Worm (Caenorhabditis elegans) whole organism, mixed stage, embryonic: ENCODE data around the gene R11D1.13.

ENCODE experiments used
- M03D4.4 ChIP-seq: sonication (generic microtip); optimal IDR thresholded peaks from 2 replicates; lab custom pipeline; 2017; ENCODE audit warnings: mild to moderate bottlenecking, missing genetic modification characterization, missing compliant biosample characterization
- ces-1 ChIP-seq: fragments of 150-350 bp; optimal IDR thresholded peaks from 2 replicates; lab custom pipeline; 2014; ENCODE audit warnings: missing biosample characterization, missing genetic modification reagents, missing genetic modification characterization
- hlh-1 ChIP-seq: fragments of 150-350 bp; optimal IDR thresholded peaks from 2 replicates; lab custom pipeline; 2014; ENCODE audit warnings: missing biosample characterization, missing genetic modification reagents, missing genetic modification characterization
- lsy-2 ChIP-seq: fragments of 150-350 bp; optimal IDR thresholded peaks from 2 replicates; lab custom pipeline; 2014; ENCODE audit warnings: missing biosample characterization, missing genetic modification characterization
- nhr-12 ChIP-seq: fragments of 150-350 bp; optimal IDR thresholded peaks from 2 replicates; lab custom pipeline; 2014; ENCODE audit warnings: missing biosample characterization, missing genetic modification characterization
- nhr-237 ChIP-seq: fragments of 150-350 bp; optimal IDR thresholded peaks from 2 replicates; lab custom pipeline; 2014; ENCODE audit warnings: missing biosample characterization, missing genetic modification characterization
- nhr-28 ChIP-seq: fragments of 150-350 bp; optimal IDR thresholded peaks from 2 replicates; lab custom pipeline; 2014; ENCODE audit warnings: missing biosample characterization, missing genetic modification characterization
- nhr-76 ChIP-seq: sonication (generic microtip); optimal IDR thresholded peaks from 2 replicates; lab custom pipeline; 2017; ENCODE audit warnings: missing biosample characterization, missing genetic modification characterization
- sptf-1 ChIP-seq: sonication (generic microtip); optimal IDR thresholded peaks from 2 replicates; lab custom pipeline; 2017; ENCODE audit warnings: mild to moderate bottlenecking, missing genetic modification characterization, moderate library complexity, missing compliant biosample characterization
- tbx-8 ChIP-seq: fragments of 200-800 bp; sonication (Bioruptor generic); optimal IDR thresholded peaks from 2 replicates; lab custom pipeline; 2018; ENCODE audit warnings: mild to moderate bottlenecking, missing genetic modification characterization, moderate library complexity, missing compliant biosample characterization
- unc-39 ChIP-seq: fragments of 150-350 bp; optimal IDR thresholded peaks from 2 replicates; lab custom pipeline; 2014; ENCODE audit warnings: missing biosample characterization, missing genetic modification characterization
- ztf-11 ChIP-seq: fragments of 150-350 bp; optimal IDR thresholded peaks from 2 replicates; lab custom pipeline; 2014; ENCODE audit warnings: missing biosample characterization, missing genetic modification characterization

ce11 chrV:12754839-12755238 lies 27.9 kb downstream of the R11D1.13 start, which contains the start of gene gpa-13:
- TF ChIP-seq nhr-237 (tag; lab: Kevin White, UChicago) (no peak), unc-39 (no peak), tbx-8 (GFP tag; lab: Kevin White, UChicago) (no peak), lsy-2 (tag; lab: Kevin White, UChicago) (no peak), ces-1 (no peak), nhr-76 (no peak), nhr-12 (tag; lab: Kevin White, UChicago) (no peak), M03D4.4 (tag; lab: Kevin White, UChicago) (no peak), ztf-11 (no peak), hlh-1 (tag; lab: Kevin White, UChicago) (no peak), sptf-1 (tag; lab: Kevin White, UChicago) (no peak), nhr-28 (tag; lab: Kevin White, UChicago) (no peak)
